Worm (Caenorhabditis elegans) whole organism, young adult: ENCODE measurements around the gene K03H6.4.

Experiments used
- T07F8.4 ChIP-seq: sonication (generic microtip); optimal IDR thresholded peaks from 2 replicates; lab custom pipeline; 2016; ENCODE audit warnings: mild to moderate bottlenecking, missing genetic modification characterization, moderate library complexity, missing compliant biosample characterization
- Y67H2A.10 ChIP-seq: fragments of 200-800 bp; sonication (Bioruptor generic); conservative IDR thresholded peaks from 2 replicates; pipeline ENCODE4 v1.3.6; 2022; ENCODE audit warnings: missing genetic modification reagents, missing genetic modification characterization, missing compliant biosample characterization
- ceh-91 ChIP-seq: fragments of 200-800 bp; sonication (Bioruptor generic); IDR thresholded peaks from 2 replicates; pipeline ENCODE4 v1.3.6; 2022; ENCODE audit warnings: missing genetic modification reagents, missing genetic modification characterization, missing compliant biosample characterization
- let-526 ChIP-seq: fragments of 200-800 bp; sonication (Bioruptor generic); IDR thresholded peaks from 2 replicates; pipeline ENCODE4 v1.3.6; 2022; ENCODE audit warnings: missing genetic modification reagents, missing genetic modification characterization, missing compliant biosample characterization
- lin-35 ChIP-seq, 3 experiments: fragments of 150-350 bp in 2 of 3; sonication (generic microtip) in 1 of 3; optimal IDR thresholded peaks; 2 replicates each; lab custom pipeline; 2014 to 2018; ENCODE audit warnings: missing biosample characterization in 3 of 3, missing genetic modification characterization in 3 of 3, missing genetic modification reagents in 3 of 3
- lir-1 ChIP-seq: fragments of 200-800 bp; sonication (Bioruptor generic); conservative IDR thresholded peaks from 2 replicates; pipeline ENCODE4 v1.3.6; 2022; ENCODE audit warnings: missing genetic modification reagents, missing genetic modification characterization, missing compliant biosample characterization
- madf-3 ChIP-seq: fragments of 200-800 bp; sonication (Bioruptor generic); IDR thresholded peaks from 2 replicates; pipeline ENCODE4 v1.3.6; 2022; ENCODE audit warnings: missing genetic modification reagents, missing genetic modification characterization, missing compliant biosample characterization
- nfya-1 ChIP-seq: sonication (generic microtip); optimal IDR thresholded peaks from 2 replicates; lab custom pipeline; 2017; ENCODE audit warnings: antibody characterized with exemption, missing compliant biosample characterization, missing genetic modification characterization, borderline replicate concordance; ENCODE audit not compliant: insufficient read depth
- nhr-27 ChIP-seq: fragments of 200-800 bp; sonication (Bioruptor generic); optimal IDR thresholded peaks from 2 replicates; lab custom pipeline; 2018; ENCODE audit warnings: mild to moderate bottlenecking, missing genetic modification characterization, moderate library complexity, missing compliant biosample characterization
- sdz-38 ChIP-seq: sonication (generic microtip); optimal IDR thresholded peaks from 2 replicates; lab custom pipeline; 2016; ENCODE audit warnings: missing genotype, missing genetic modification characterization, missing compliant biosample characterization

DNA sequence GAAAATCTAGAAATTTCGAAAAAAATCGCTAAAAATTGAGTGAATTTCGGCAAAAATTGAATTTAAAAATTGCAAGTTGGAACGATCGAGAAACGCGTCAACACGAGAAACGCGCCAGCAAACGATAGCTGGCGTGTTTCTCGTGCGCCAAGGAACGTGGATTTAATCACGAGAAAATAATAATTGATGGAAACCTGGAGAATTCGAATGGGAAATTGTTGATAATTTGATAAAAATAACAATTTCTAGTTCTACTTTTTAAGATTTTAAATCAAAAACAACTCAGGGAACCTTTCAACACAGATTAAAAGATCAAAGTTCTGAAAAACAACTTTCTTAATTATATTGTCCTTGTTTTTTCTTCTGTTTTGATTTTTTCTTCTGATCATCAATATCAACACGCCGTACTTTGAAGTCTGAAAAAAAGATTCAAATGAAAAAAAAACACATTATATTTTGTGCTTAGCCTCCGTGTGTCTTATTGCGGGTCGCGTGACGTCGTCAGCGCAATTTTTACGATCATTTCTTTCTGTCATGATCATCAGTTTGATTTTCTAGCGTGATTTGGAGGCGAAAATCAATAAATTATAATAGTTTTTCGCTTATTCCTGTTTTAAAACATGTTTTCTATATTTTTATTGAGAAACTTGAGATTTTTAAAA, 25.0 kb downstream of the K03H6.4 start, which contains the start of gene npp-20:
- TF ChIP-seq lin-35 (GFP tag; optimal IDR thresholded peaks at IDR 0.05; lab: Kevin White, UChicago) (peak in 1 of 3 experiments; percentile 67), madf-3 (GFP tag; lab: Robert Waterston, UW) (no peak), T07F8.4 (tag; lab: Kevin White, UChicago) (no peak), let-526 (GFP tag; lab: Robert Waterston, UW) (no peak), nfya-1 (tag; lab: Kevin White, UChicago) (no peak), Y67H2A.10 (GFP tag; lab: Robert Waterston, UW) (no peak), nhr-27 (tag; lab: Kevin White, UChicago) (no peak), lir-1 (GFP tag; lab: Robert Waterston, UW) (no peak), sdz-38 (tag; lab: Kevin White, UChicago) (no peak), ceh-91 (GFP tag; lab: Robert Waterston, UW) (no peak)
